Fruit fly (Drosophila melanogaster) whole organism, embryonic: ENCODE results near the gene CG6791.

Source experiments
- Blimp-1 ChIP-seq: fragments of 200-800 bp; sonication (Bioruptor generic); optimal IDR thresholded peaks from 3 replicates; lab custom pipeline; 2018; ENCODE audit warnings: missing biosample characterization, missing genetic modification characterization, mild to moderate bottlenecking, moderate library complexity, missing genetic modification reagents
- C15 ChIP-seq: fragments of 200-800 bp; sonication (Bioruptor generic); IDR thresholded peaks from 3 replicates; pipeline ENCODE4 v1.3.6; 2022; ENCODE audit warnings: missing biosample characterization, missing genetic modification characterization
- CG10462 ChIP-seq: fragments of 200-800 bp; sonication (Bioruptor generic); optimal IDR thresholded peaks from 2 replicates; lab custom pipeline; 2016; ENCODE audit warnings: missing biosample characterization, missing genetic modification characterization
- CG10565 ChIP-seq: fragments of 200-800 bp; sonication (Bioruptor generic); optimal IDR thresholded peaks from 3 replicates; lab custom pipeline; 2016; ENCODE audit warnings: missing biosample characterization, mild to moderate bottlenecking, missing genetic modification characterization
- CG10654 ChIP-seq: fragments of 200-800 bp; sonication (Bioruptor generic); optimal IDR thresholded peaks from 2 replicates; lab custom pipeline; 2016; ENCODE audit warnings: missing biosample characterization, missing genetic modification characterization
- CG11398 ChIP-seq: fragments of 200-800 bp; sonication (Bioruptor generic); optimal IDR thresholded peaks from 2 replicates; lab custom pipeline; 2016; ENCODE audit warnings: missing biosample characterization, missing genetic modification characterization
- CG12155 ChIP-seq: fragments of 200-800 bp; sonication (Bioruptor generic); optimal IDR thresholded peaks from 3 replicates; lab custom pipeline; 2016; ENCODE audit warnings: missing biosample characterization, missing genetic modification characterization
- CG12942 ChIP-seq: fragments of 200-800 bp; sonication (Bioruptor generic); optimal IDR thresholded peaks from 3 replicates; lab custom pipeline; 2016; ENCODE audit warnings: missing biosample characterization, missing genetic modification characterization
- CG13424 ChIP-seq: fragments of 200-800 bp; sonication (Bioruptor generic); optimal IDR thresholded peaks from 2 replicates; lab custom pipeline; 2019; ENCODE audit warnings: missing biosample characterization, mild to moderate bottlenecking, missing genetic modification characterization, moderate library complexity
- CG13775 ChIP-seq: fragments of 200-800 bp; sonication (Bioruptor generic); optimal IDR thresholded peaks from 3 replicates; lab custom pipeline; 2017; ENCODE audit warnings: missing biosample characterization, mild to moderate bottlenecking, missing genetic modification characterization
- CG14441 ChIP-seq: fragments of 200-800 bp; sonication (Bioruptor generic); IDR thresholded peaks from 2 replicates; pipeline ENCODE4 v1.3.6; 2022; ENCODE audit warnings: missing biosample characterization, missing genetic modification characterization
- CG15011 ChIP-seq: fragments of 200-800 bp; sonication (Bioruptor generic); optimal IDR thresholded peaks from 3 replicates; lab custom pipeline; 2018; ENCODE audit warnings: missing biosample characterization, mild to moderate bottlenecking, missing genetic modification characterization
- CG16815 ChIP-seq: fragments of 200-800 bp; sonication (Bioruptor generic); optimal IDR thresholded peaks from 3 replicates; lab custom pipeline; 2017; ENCODE audit warnings: missing biosample characterization, mild to moderate bottlenecking, missing genetic modification characterization
- CG17912 ChIP-seq: fragments of 200-800 bp; sonication (Bioruptor generic); optimal IDR thresholded peaks from 2 replicates; lab custom pipeline; 2018; ENCODE audit warnings: missing biosample characterization, mild to moderate bottlenecking, missing genetic modification characterization
- CG2120 ChIP-seq: fragments of 200-800 bp; sonication (Bioruptor generic); optimal IDR thresholded peaks from 3 replicates; lab custom pipeline; 2016; ENCODE audit warnings: missing biosample characterization, missing genetic modification characterization
- CG2129 ChIP-seq: fragments of 200-800 bp; sonication (Bioruptor generic); IDR thresholded peaks from 2 replicates; pipeline ENCODE4 v1.3.6; 2022; ENCODE audit warnings: missing biosample characterization, missing genetic modification characterization; ENCODE audit not compliant: partially characterized antibody
- CG2889 ChIP-seq: fragments of 200-800 bp; sonication (Bioruptor generic); IDR thresholded peaks from 3 replicates; pipeline ENCODE4 v1.3.6; 2022; ENCODE audit warnings: missing biosample characterization, missing genetic modification characterization
- CG30431 ChIP-seq: fragments of 200-800 bp; sonication (Bioruptor generic); optimal IDR thresholded peaks from 2 replicates; lab custom pipeline; 2017; ENCODE audit warnings: missing biosample characterization, missing genetic modification characterization
- CG3065 ChIP-seq: fragments of 200-800 bp; sonication (Bioruptor generic); optimal IDR thresholded peaks from 2 replicates; lab custom pipeline; 2016; ENCODE audit warnings: missing biosample characterization, missing genetic modification characterization
- CG7786 ChIP-seq: fragments of 200-800 bp; sonication (Bioruptor generic); optimal IDR thresholded peaks from 2 replicates; lab custom pipeline; 2016; ENCODE audit warnings: missing biosample characterization, missing genetic modification characterization
- CG8924 ChIP-seq: fragments of 200-800 bp; optimal IDR thresholded peaks from 3 replicates; lab custom pipeline; 2019; ENCODE audit warnings: missing biosample characterization, mild to moderate bottlenecking, missing genetic modification characterization, moderate library complexity
- Camta ChIP-seq: fragments of 200-800 bp; sonication (Bioruptor generic); optimal IDR thresholded peaks from 2 replicates; lab custom pipeline; 2016; ENCODE audit warnings: missing biosample characterization, missing genetic modification characterization
- Dfd ChIP-seq, 2 experiments: fragments of >200 bp; optimal IDR thresholded peaks; 2 replicates each; lab custom pipeline; 2017; ENCODE audit warnings: missing biosample characterization in 2 of 2, missing genetic modification characterization in 2 of 2
- E2f1 ChIP-seq: fragments of 200-800 bp; sonication (Bioruptor generic); IDR thresholded peaks from 2 replicates; pipeline ENCODE4 v1.3.6; 2022; ENCODE audit warnings: missing biosample characterization, missing genetic modification characterization
- E2f2 ChIP-seq: fragments of 200-800 bp; sonication (Bioruptor generic); IDR thresholded peaks from 2 replicates; pipeline ENCODE4 v1.3.6; 2022; ENCODE audit warnings: missing biosample characterization, missing genetic modification characterization
- Gsc ChIP-seq: fragments of 200-800 bp; sonication (Bioruptor generic); IDR thresholded peaks from 2 replicates; pipeline ENCODE4 v1.3.6; 2022; ENCODE audit warnings: missing biosample characterization, missing genetic modification characterization
- HLH3B ChIP-seq: fragments of 200-800 bp; sonication (Bioruptor generic); IDR thresholded peaks from 2 replicates; pipeline ENCODE4 v1.3.6; 2022; ENCODE audit warnings: missing biosample characterization, missing genetic modification characterization
- Hsf ChIP-seq: fragments of 200-800 bp; sonication (Bioruptor generic); optimal IDR thresholded peaks from 3 replicates; lab custom pipeline; 2016; ENCODE audit warnings: missing biosample characterization, missing genetic modification characterization
- Sox102F ChIP-seq: fragments of 200-800 bp; sonication (Bioruptor generic); optimal IDR thresholded peaks from 2 replicates; lab custom pipeline; 2018; ENCODE audit warnings: missing biosample characterization, mild to moderate bottlenecking, missing genetic modification characterization, moderate library complexity
- aop ChIP-seq: fragments of 200-800 bp; sonication (Bioruptor generic); IDR thresholded peaks from 2 replicates; pipeline ENCODE4 v1.3.6; 2022; ENCODE audit warnings: missing biosample characterization, missing genetic modification characterization
- ap ChIP-seq: fragments of 200-800 bp; sonication (Bioruptor generic); IDR thresholded peaks from 2 replicates; pipeline ENCODE4 v1.3.6; 2022; ENCODE audit warnings: missing biosample characterization, missing genetic modification characterization
- bbx ChIP-seq: fragments of 200-800 bp; sonication (Bioruptor generic); IDR thresholded peaks from 2 replicates; pipeline ENCODE4 v1.3.6; 2022; ENCODE audit warnings: missing biosample characterization, missing genetic modification characterization; ENCODE audit not compliant: partially characterized antibody
- caup ChIP-seq: fragments of 200-800 bp; sonication (Bioruptor generic); optimal IDR thresholded peaks from 3 replicates; lab custom pipeline; 2017; ENCODE audit warnings: missing biosample characterization, mild to moderate bottlenecking, missing genetic modification characterization, moderate library complexity; ENCODE audit not compliant: severe bottlenecking
- chinmo ChIP-seq: fragments of 200-800 bp; sonication (Bioruptor generic); IDR thresholded peaks from 4 replicates; pipeline ENCODE4 v1.3.6; 2022; ENCODE audit warnings: missing biosample characterization, missing genetic modification characterization; ENCODE audit not compliant: partially characterized antibody
- da ChIP-seq: fragments of 200-800 bp; sonication (Bioruptor generic); optimal IDR thresholded peaks from 2 replicates; lab custom pipeline; 2016; ENCODE audit warnings: missing biosample characterization, missing genetic modification characterization
- dysf ChIP-seq: fragments of 200-800 bp; sonication (Bioruptor generic); IDR thresholded peaks from 3 replicates; pipeline ENCODE4 v1.3.6; 2022; ENCODE audit warnings: missing biosample characterization, missing genetic modification characterization
- en ChIP-seq: fragments of 200-800 bp; sonication (Bioruptor generic); optimal IDR thresholded peaks from 2 replicates; lab custom pipeline; 2016; ENCODE audit warnings: missing biosample characterization, missing genetic modification characterization
- gem ChIP-seq: fragments of 200-800 bp; sonication (Bioruptor generic); optimal IDR thresholded peaks from 2 replicates; lab custom pipeline; 2019; ENCODE audit warnings: missing biosample characterization, mild to moderate bottlenecking, missing genetic modification characterization, moderate library complexity
- grau ChIP-seq: fragments of 200-800 bp; optimal IDR thresholded peaks from 3 replicates; lab custom pipeline; 2019; ENCODE audit warnings: missing biosample characterization, mild to moderate bottlenecking, missing genetic modification characterization, moderate library complexity
- gsb-n ChIP-seq: fragments of 200-800 bp; sonication (Bioruptor generic); optimal IDR thresholded peaks from 3 replicates; lab custom pipeline; 2018; ENCODE audit warnings: missing biosample characterization, mild to moderate bottlenecking, missing genetic modification characterization
- h ChIP-seq: fragments of >200 bp; optimal IDR thresholded peaks from 2 replicates; lab custom pipeline; 2017
- hbn ChIP-seq: fragments of 200-800 bp; sonication (Bioruptor generic); IDR thresholded peaks from 2 replicates; pipeline ENCODE4 v1.3.6; 2022; ENCODE audit warnings: missing biosample characterization, missing genetic modification characterization; ENCODE audit not compliant: partially characterized antibody
- lola ChIP-seq, 3 experiments: fragments of >200 bp in 2 of 3; fragments of 200-800 bp in 1 of 3; sonication (Bioruptor generic) in 1 of 3; optimal IDR thresholded peaks; 2 replicates each; lab custom pipeline; 2017 to 2019; ENCODE audit warnings: missing biosample characterization in 3 of 3, missing genetic modification characterization in 3 of 3, mild to moderate bottlenecking in 1 of 3, moderate library complexity in 1 of 3
- prd ChIP-seq, 3 experiments: fragments of >200 bp in 2 of 3; fragments of 200-800 bp in 1 of 3; sonication (Bioruptor generic) in 1 of 3; optimal IDR thresholded peaks in 2 of 3; IDR thresholded peaks in 1 of 3; 2 replicates in 2 of 3; 3 replicates in 1 of 3; pipeline versions ENCODE4 v1.3.6 to Lab custom; 2017 to 2022; ENCODE audit warnings: missing biosample characterization in 1 of 3, missing genetic modification characterization in 1 of 3
- pzg ChIP-seq: fragments of 200-800 bp; sonication (Bioruptor generic); optimal IDR thresholded peaks from 3 replicates; lab custom pipeline; 2018; ENCODE audit warnings: missing biosample characterization, mild to moderate bottlenecking, missing genetic modification characterization, moderate library complexity
- sens ChIP-seq: fragments of 200-800 bp; sonication (Bioruptor generic); peaks from one replicate; lab custom pipeline; 2016; ENCODE audit warnings: missing biosample characterization, missing genetic modification characterization
- sim ChIP-seq: fragments of 200-800 bp; sonication (Bioruptor generic); IDR thresholded peaks from 2 replicates; pipeline ENCODE4 v1.3.6; 2022; ENCODE audit warnings: missing biosample characterization, missing genetic modification characterization
- sr ChIP-seq: fragments of 200-800 bp; sonication (Bioruptor generic); IDR thresholded peaks from 3 replicates; pipeline ENCODE4 v1.3.6; 2022; ENCODE audit warnings: missing biosample characterization, missing genetic modification characterization
- tio ChIP-seq: fragments of 200-800 bp; sonication (Bioruptor generic); optimal IDR thresholded peaks from 2 replicates; lab custom pipeline; 2017; ENCODE audit warnings: missing biosample characterization, missing genetic modification characterization, inconsistent platforms

The CG6791 gene

dm6 chr3R:11619709-11620409 is 29.9 kb upstream of the CG6791 start, which contains the start of the genes Jupiter and CG14710 (continued):
- TF ChIP-seq ap (0 out of 2 replicates have a peak, but pooled peaks have one; percentile 27), CG17912 (no peak), E2f2 (peak; percentile 89), CG13424 (tag; lab: Kevin White, UChicago) (peak; percentile 68), CG14441 (GFP tag; lab: Robert Waterston, UW) (peak; percentile 66), sim (GFP tag; lab: Robert Waterston, UW) (no peak), tio (GFP tag; lab: Kevin White, UChicago) (no peak), CG12155 (GFP tag; lab: Kevin White, UChicago) (peak; percentile 72), C15 (GFP tag; lab: Robert Waterston, UW) (no peak), caup (GFP tag; lab: Kevin White, UChicago) (peak; percentile 53), CG3065 (peak; percentile 18), CG15011 (no peak), CG8924 (peak; percentile 69), CG12942 (GFP tag; lab: Kevin White, UChicago) (peak; percentile 63), sr (GFP tag; lab: Robert Waterston, UW) (no peak), Dfd (GFP tag; optimal IDR thresholded peaks at IDR 0.05; lab: Kevin White, UChicago) (no peak), da (GFP tag; lab: Kevin White, UChicago) (peak; percentile 44), CG2129 (no peak), bbx (GFP tag; lab: Robert Waterston, UW) (0 out of 2 replicates have a peak, but pooled peaks have one; percentile 17), CG2889 (GFP tag; lab: Robert Waterston, UW) (peak; percentile 63; the same call in 2 of the 3 replicates), en (GFP tag; lab: Kevin White, UChicago) (peak; percentile 6), lola (GFP tag; optimal IDR thresholded peaks at IDR 0.05; lab: Kevin White, UChicago) (peak in 1 of 3 experiments; percentile 35), CG10565 (GFP tag; lab: Kevin White, UChicago) (no peak), grau (tag; lab: Kevin White, UChicago) (peak; percentile 65), CG2120 (peak; percentile 90), CG10462 (peak; percentile 39), Blimp-1 (GFP tag; lab: Kevin White, UChicago) (peak; percentile 49), aop (0 out of 2 replicates have a peak, but pooled peaks have one; percentile 27), Gsc (no peak), dysf (peak; percentile 65), gsb-n (tag; lab: Kevin White, UChicago) (no peak), pzg (GFP tag; lab: Kevin White, UChicago) (peak; percentile 99), Hsf (GFP tag; lab: Kevin White, UChicago) (peak; percentile 82), CG11398 (peak; percentile 4), gem (tag; lab: Kevin White, UChicago) (peak; percentile 74), sens (GFP tag; lab: Kevin White, UChicago) (peak; percentile 97), CG7786 (GFP tag; lab: Kevin White, UChicago) (peak; percentile 83), CG13775 (GFP tag; lab: Kevin White, UChicago) (peak; percentile 55), Sox102F (GFP tag; lab: Kevin White, UChicago) (peak; percentile 38), prd (optimal IDR thresholded peaks at IDR 0.05; lab: Kevin White, UChicago) (no peak), prd (GFP tag; IDR thresholded peaks at IDR 0.05; lab: Robert Waterston, UW) (peak; percentile 84), chinmo (GFP tag; lab: Robert Waterston, UW) (peak; percentile 73; the same call in 1 of the 4 replicates), hbn (GFP tag; lab: Robert Waterston, UW) (no peak), CG30431 (GFP tag; lab: Kevin White, UChicago) (no peak), CG10654 (GFP tag; lab: Kevin White, UChicago) (peak; percentile 68), E2f1 (GFP tag; lab: Robert Waterston, UW) (peak; percentile 41; the same call in 1 of the 2 replicates), CG16815 (peak; percentile 36), Camta (GFP tag; lab: Kevin White, UChicago) (peak; percentile 27), HLH3B (peak; percentile 77), h (lab: Kevin White, UChicago) (no peak)
